Worm (Caenorhabditis elegans) whole organism, early embryonic: ENCODE measurements around the gene F27D9.2.

Source experiments
- B0310.2 ChIP-seq: sonication (generic microtip); optimal IDR thresholded peaks from 2 replicates; lab custom pipeline; 2016; ENCODE audit warnings: mild to moderate bottlenecking, missing genetic modification characterization, missing compliant biosample characterization
- aly-1 ChIP-seq: sonication (generic microtip); optimal IDR thresholded peaks from 2 replicates; lab custom pipeline; 2016; ENCODE audit warnings: missing genetic modification characterization, missing compliant biosample characterization
- ama-1 ChIP-seq: fragments of 150-350 bp; optimal IDR thresholded peaks from 2 replicates; lab custom pipeline; 2014
- ets-7 ChIP-seq: sonication (generic microtip); optimal IDR thresholded peaks from 2 replicates; lab custom pipeline; 2016; ENCODE audit warnings: missing genotype, missing genetic modification characterization, missing compliant biosample characterization
- flt-1 ChIP-seq: fragments of 200-800 bp; sonication (Bioruptor generic); IDR thresholded peaks from 2 replicates; pipeline ENCODE4 v1.3.6; 2022; ENCODE audit warnings: missing genetic modification characterization, missing compliant biosample characterization
- hmbx-1 ChIP-seq: sonication (generic microtip); optimal IDR thresholded peaks from 2 replicates; lab custom pipeline; 2016; ENCODE audit warnings: mild to moderate bottlenecking, missing genetic modification characterization, missing compliant biosample characterization
- hmg-4 ChIP-seq: fragments of 200-800 bp; sonication (Bioruptor generic); optimal IDR thresholded peaks from 2 replicates; lab custom pipeline; 2018; ENCODE audit warnings: mild to moderate bottlenecking, missing genetic modification characterization, missing compliant biosample characterization
- hnd-1 ChIP-seq: sonication (generic microtip); optimal IDR thresholded peaks from 2 replicates; lab custom pipeline; 2016; ENCODE audit warnings: missing genetic modification characterization, missing compliant biosample characterization
- pes-1 ChIP-seq: fragments of 200-800 bp; sonication (Bioruptor generic); IDR thresholded peaks from 2 replicates; pipeline ENCODE4 v1.3.6; 2022; ENCODE audit warnings: missing genetic modification reagents, missing genetic modification characterization, missing compliant biosample characterization
- sea-1 ChIP-seq: fragments of 200-800 bp; sonication (Bioruptor generic); conservative IDR thresholded peaks from 2 replicates; pipeline ENCODE4 v1.3.6; 2022; ENCODE audit warnings: missing genetic modification characterization, missing compliant biosample characterization
- tbx-11 ChIP-seq: fragments of 200-800 bp; sonication (Bioruptor generic); IDR thresholded peaks from 2 replicates; pipeline ENCODE4 v1.3.6; 2022; ENCODE audit warnings: missing genetic modification characterization, missing compliant biosample characterization
- tbx-37 ChIP-seq: fragments of 200-800 bp; sonication (Bioruptor generic); conservative IDR thresholded peaks from 2 replicates; pipeline ENCODE4 v1.3.6; 2022; ENCODE audit warnings: missing genetic modification reagents, missing genetic modification characterization, missing compliant biosample characterization
- tra-4 ChIP-seq: sonication (generic microtip); optimal IDR thresholded peaks from 2 replicates; lab custom pipeline; 2017; ENCODE audit warnings: missing genetic modification characterization, missing compliant biosample characterization

- no peak for TF ChIP-seq flt-1 (GFP tag; lab: Robert Waterston, UW)
- no peak for TF ChIP-seq aly-1
- TF ChIP-seq hmbx-1 (tag; lab: Kevin White, UChicago): no peak
- TF ChIP-seq pes-1 (GFP tag; lab: Robert Waterston, UW): no peak
- TF ChIP-seq B0310.2 (tag; lab: Kevin White, UChicago): no peak
- TF ChIP-seq ama-1 (lab: Kevin White, UChicago): no peak
- no peak for TF ChIP-seq tra-4 (tag; lab: Kevin White, UChicago)
- TF ChIP-seq tbx-11 (GFP tag; lab: Robert Waterston, UW): no peak
- TF ChIP-seq ets-7: no peak
- TF ChIP-seq tbx-37: no peak
- no peak for TF ChIP-seq sea-1 (GFP tag; lab: Robert Waterston, UW)
- TF ChIP-seq hmg-4: no peak
- TF ChIP-seq hnd-1 (tag; lab: Kevin White, UChicago): no peak
Observed at ce11 chrX:7665401-7665800, 7.4 kb upstream of the F27D9.2 start.
